Worm (Caenorhabditis elegans) whole organism, L4 larva: ENCODE data around the gene C02F5.10.

Experiments
- D1046.2 ChIP-seq: fragments of 200-800 bp; sonication (Bioruptor generic); IDR thresholded peaks from 2 replicates; pipeline ENCODE4 v1.3.6; 2022; ENCODE audit warnings: missing genetic modification characterization, missing compliant biosample characterization
- F26F4.8 ChIP-seq: fragments of 200-800 bp; sonication (Bioruptor generic); conservative IDR thresholded peaks from 2 replicates; pipeline ENCODE4 v1.3.6; 2022; ENCODE audit warnings: missing genetic modification characterization, missing compliant biosample characterization
- F37D6.2 ChIP-seq: sonication (generic microtip); optimal IDR thresholded peaks from 2 replicates; lab custom pipeline; 2016; ENCODE audit warnings: mild to moderate bottlenecking, missing genetic modification characterization, missing compliant biosample characterization
- F44E2.7 ChIP-seq: fragments of 200-800 bp; sonication (Bioruptor generic); IDR thresholded peaks from 2 replicates; pipeline ENCODE4 v2.1.2; 2022; ENCODE audit warnings: missing genetic modification characterization, missing compliant biosample characterization
- Y48G9A.11 ChIP-seq: fragments of 200-800 bp; sonication (Bioruptor generic); IDR thresholded peaks from 2 replicates; pipeline ENCODE4 v1.3.6; 2022; ENCODE audit warnings: missing genetic modification reagents, missing genetic modification characterization, missing compliant biosample characterization
- aly-2 ChIP-seq: sonication (generic microtip); optimal IDR thresholded peaks from 2 replicates; lab custom pipeline; 2018; ENCODE audit warnings: missing biosample characterization, missing genetic modification characterization
- arid-1 ChIP-seq: fragments of 200-800 bp; sonication (Bioruptor generic); conservative IDR thresholded peaks from 2 replicates; pipeline ENCODE4 v1.3.6; 2022; ENCODE audit warnings: missing genetic modification reagents, missing genetic modification characterization, missing compliant biosample characterization
- attf-4 ChIP-seq: sonication (generic microtip); optimal IDR thresholded peaks from 3 replicates; lab custom pipeline; 2017; ENCODE audit warnings: missing biosample characterization, missing genetic modification characterization
- ceh-20 ChIP-seq: fragments of 200-800 bp; sonication (Bioruptor generic); IDR thresholded peaks from 2 replicates; pipeline ENCODE4 v1.3.6; 2022; ENCODE audit warnings: missing genetic modification reagents, missing genetic modification characterization, missing compliant biosample characterization
- ceh-28 ChIP-seq: fragments of 150-350 bp; optimal IDR thresholded peaks from 2 replicates; lab custom pipeline; 2014; ENCODE audit warnings: missing biosample characterization, missing genetic modification reagents, missing genetic modification characterization
- cey-2 ChIP-seq: sonication (generic microtip); optimal IDR thresholded peaks from 3 replicates; lab custom pipeline; 2017; ENCODE audit warnings: missing genetic modification characterization, mild to moderate bottlenecking, missing compliant biosample characterization, antibody characterized with exemption, borderline replicate concordance; ENCODE audit not compliant: insufficient read depth
- daf-12 ChIP-seq: fragments of 150-350 bp; optimal IDR thresholded peaks from 2 replicates; lab custom pipeline; 2014; ENCODE audit warnings: missing biosample characterization, missing genetic modification reagents, missing genetic modification characterization
- daf-16 ChIP-seq, 3 experiments: sonication (generic microtip); optimal IDR thresholded peaks; 2 replicates each; lab custom pipeline; 2016 to 2017; ENCODE audit warnings: missing genetic modification characterization in 3 of 3, missing genetic modification reagents in 3 of 3, mild to moderate bottlenecking in 2 of 3, missing compliant biosample characterization in 2 of 3, missing biosample characterization in 1 of 3, moderate library complexity in 1 of 3
- daf-8 ChIP-seq: fragments of 200-800 bp; sonication (Bioruptor generic); IDR thresholded peaks from 2 replicates; pipeline ENCODE4 v1.3.6; 2022; ENCODE audit warnings: missing genetic modification characterization, missing compliant biosample characterization
- dmd-6 ChIP-seq: fragments of 200-800 bp; sonication (Bioruptor generic); IDR thresholded peaks from 2 replicates; pipeline ENCODE4 v1.3.6; 2022; ENCODE audit warnings: missing genetic modification reagents, missing genetic modification characterization, missing compliant biosample characterization
- dmd-8 ChIP-seq: fragments of 200-800 bp; sonication (Bioruptor generic); IDR thresholded peaks from 2 replicates; pipeline ENCODE4 v1.3.6; 2022; ENCODE audit warnings: missing genetic modification characterization, missing compliant biosample characterization
- dpl-1 ChIP-seq: fragments of 150-350 bp; optimal IDR thresholded peaks from 2 replicates; lab custom pipeline; 2014; ENCODE audit warnings: missing biosample characterization, missing genetic modification reagents, missing genetic modification characterization
- dve-1 ChIP-seq: sonication (generic microtip); optimal IDR thresholded peaks from 2 replicates; lab custom pipeline; 2017; ENCODE audit warnings: antibody characterized with exemption, mild to moderate bottlenecking, missing genetic modification characterization, missing compliant biosample characterization; ENCODE audit not compliant: insufficient read depth
- egl-27 ChIP-seq: sonication (generic microtip); optimal IDR thresholded peaks from 3 replicates; lab custom pipeline; 2017; ENCODE audit warnings: missing biosample characterization, missing genetic modification reagents, missing genetic modification characterization
- gei-8 ChIP-seq: fragments of 200-800 bp; sonication (Bioruptor generic); optimal IDR thresholded peaks from 2 replicates; lab custom pipeline; 2018; ENCODE audit warnings: mild to moderate bottlenecking, missing genetic modification characterization, missing compliant biosample characterization
- hlh-11 ChIP-seq: fragments of 200-800 bp; sonication (Bioruptor generic); optimal IDR thresholded peaks from 2 replicates; lab custom pipeline; 2018; ENCODE audit warnings: mild to moderate bottlenecking, missing genetic modification characterization, missing compliant biosample characterization
- jun-1 ChIP-seq: fragments of 150-350 bp; optimal IDR thresholded peaks from 2 replicates; lab custom pipeline; 2014; ENCODE audit warnings: missing biosample characterization, missing genetic modification reagents, missing genetic modification characterization
- lin-1 ChIP-seq: fragments of 200-800 bp; sonication (Bioruptor generic); IDR thresholded peaks from 2 replicates; pipeline ENCODE4 v1.3.6; 2022; ENCODE audit warnings: missing genetic modification reagents, missing genetic modification characterization, missing compliant biosample characterization
- lin-13 ChIP-seq: fragments of 150-350 bp; optimal IDR thresholded peaks from 2 replicates; lab custom pipeline; 2014; ENCODE audit warnings: missing biosample characterization, missing genetic modification reagents, missing genetic modification characterization
- lin-38 ChIP-seq: fragments of 200-800 bp; sonication (Bioruptor generic); IDR thresholded peaks from 2 replicates; pipeline ENCODE4 v1.3.6; 2022; ENCODE audit warnings: missing genetic modification reagents, missing genetic modification characterization, missing compliant biosample characterization
- lin-39 ChIP-seq: fragments of 150-350 bp; optimal IDR thresholded peaks from 2 replicates; lab custom pipeline; 2014; ENCODE audit warnings: missing biosample characterization, missing genetic modification reagents, missing genetic modification characterization
- lsy-2 ChIP-seq, 2 experiments: fragments of 150-350 bp in 1 of 2; sonication (generic microtip) in 1 of 2; optimal IDR thresholded peaks; 2 replicates each; lab custom pipeline; 2014 to 2017; ENCODE audit warnings: missing biosample characterization in 2 of 2, missing genetic modification characterization in 2 of 2
- mdl-1 ChIP-seq, 2 experiments: fragments of 150-350 bp in 1 of 2; sonication (generic microtip) in 1 of 2; optimal IDR thresholded peaks; 2 replicates each; lab custom pipeline; 2014 to 2017; ENCODE audit warnings: missing biosample characterization in 2 of 2, missing genetic modification characterization in 2 of 2
- mdt-29 ChIP-seq: fragments of 200-800 bp; sonication (Bioruptor generic); IDR thresholded peaks from 2 replicates; pipeline ENCODE4 v1.3.6; 2022; ENCODE audit warnings: missing genetic modification reagents, missing genetic modification characterization, missing compliant biosample characterization
- mep-1 ChIP-seq: fragments of 150-350 bp; sonication (generic microtip); optimal IDR thresholded peaks from 3 replicates; lab custom pipeline; 2014; ENCODE audit warnings: missing biosample characterization, missing genetic modification characterization
- mes-2 ChIP-seq: sonication (generic microtip); optimal IDR thresholded peaks from 2 replicates; lab custom pipeline; 2016; ENCODE audit warnings: missing genotype, mild to moderate bottlenecking, missing genetic modification characterization, missing compliant biosample characterization; ENCODE audit not compliant: poor library complexity, severe bottlenecking
- nhr-102 ChIP-seq: sonication (generic microtip); optimal IDR thresholded peaks from 2 replicates; lab custom pipeline; 2016; ENCODE audit warnings: mild to moderate bottlenecking, missing genetic modification characterization, moderate library complexity, missing compliant biosample characterization
- nhr-237 ChIP-seq: sonication (generic microtip); optimal IDR thresholded peaks from 2 replicates; lab custom pipeline; 2017; ENCODE audit warnings: missing biosample characterization, missing genetic modification characterization
- nhr-28 ChIP-seq: fragments of 150-350 bp; optimal IDR thresholded peaks from 2 replicates; lab custom pipeline; 2014; ENCODE audit warnings: missing biosample characterization, missing genetic modification characterization
- nhr-42 ChIP-seq: fragments of 200-800 bp; sonication (Bioruptor generic); IDR thresholded peaks from 2 replicates; pipeline ENCODE4 v1.3.6; 2022; ENCODE audit warnings: missing genetic modification characterization, missing compliant biosample characterization
- nhr-76 ChIP-seq: fragments of 150-350 bp; optimal IDR thresholded peaks from 2 replicates; lab custom pipeline; 2014; ENCODE audit warnings: missing biosample characterization, missing genetic modification characterization
- nhr-77 ChIP-seq: fragments of 150-350 bp; optimal IDR thresholded peaks from 2 replicates; lab custom pipeline; 2014; ENCODE audit warnings: missing biosample characterization, missing genetic modification characterization
- rbr-2 ChIP-seq: sonication (generic microtip); optimal IDR thresholded peaks from 2 replicates; lab custom pipeline; 2016; ENCODE audit warnings: missing genotype, missing genetic modification characterization, missing compliant biosample characterization
- tag-97 ChIP-seq: fragments of 200-800 bp; sonication (Bioruptor generic); IDR thresholded peaks from 2 replicates; pipeline ENCODE4 v1.3.6; 2022; ENCODE audit warnings: missing genetic modification characterization, missing compliant biosample characterization
- tra-1 ChIP-seq: fragments of 200-800 bp; sonication (Bioruptor generic); IDR thresholded peaks from 2 replicates; pipeline ENCODE4 v1.3.6; 2022; ENCODE audit warnings: missing genetic modification reagents, missing genetic modification characterization, missing compliant biosample characterization
- unc-130 ChIP-seq: sonication (generic microtip); optimal IDR thresholded peaks from 2 replicates; lab custom pipeline; 2016; ENCODE audit warnings: missing genetic modification reagents, missing genetic modification characterization, missing compliant biosample characterization
- unc-39 ChIP-seq: sonication (generic microtip); optimal IDR thresholded peaks from 2 replicates; lab custom pipeline; 2017; ENCODE audit warnings: missing biosample characterization, missing genetic modification characterization
- zag-1 ChIP-seq: fragments of 150-350 bp; optimal IDR thresholded peaks from 2 replicates; lab custom pipeline; 2014; ENCODE audit warnings: missing biosample characterization, missing genetic modification characterization
- zip-2 ChIP-seq: fragments of 150-350 bp; optimal IDR thresholded peaks from 2 replicates; lab custom pipeline; 2014; ENCODE audit warnings: missing biosample characterization, missing genetic modification characterization

The C02F5.10 gene

ce11 chrIII:8247051-8247450 is 2.2 kb downstream of the C02F5.10 start, which contains the start of gene C02F5.13:
Gene C02F5.13 (plus strand): TSS chrIII:8247351.
- TF ChIP-seq zip-2 (tag; lab: Kevin White, UChicago), result no peak
- TF ChIP-seq D1046.2 (GFP tag; lab: Robert Waterston, UW), result no peak
- TF ChIP-seq dpl-1 (GFP tag; lab: Kevin White, UChicago), result no peak
- TF ChIP-seq nhr-28, result no peak

ce11 chrIII:8245591-8245990 is 3.7 kb downstream of the C02F5.10 start, which contains the start of gene C02F5.3:
Gene C02F5.3 (plus strand): TSS chrIII:8245891.
- TF ChIP-seq dve-1, result no peak
- no peak for TF ChIP-seq dmd-8 (GFP tag; lab: Robert Waterston, UW)
- TF ChIP-seq cey-2 (tag; lab: Kevin White, UChicago), result no peak
- no peak for TF ChIP-seq nhr-42 (GFP tag; lab: Robert Waterston, UW)
- TF ChIP-seq dmd-6 (GFP tag; lab: Robert Waterston, UW), result no peak
- no peak for TF ChIP-seq mdl-1 (tag; optimal IDR thresholded peaks at IDR 0.05; lab: Kevin White, UChicago)
- no peak for TF ChIP-seq ceh-20 (GFP tag; lab: Robert Waterston, UW)
- TF ChIP-seq nhr-76 (tag; lab: Kevin White, UChicago), result no peak
- no peak for TF ChIP-seq lin-13 (GFP tag; lab: Kevin White, UChicago)
- no peak for TF ChIP-seq daf-12 (tag; lab: Kevin White, UChicago)
- no peak for TF ChIP-seq F26F4.8 (GFP tag; lab: Robert Waterston, UW)
- TF ChIP-seq nhr-237, result no peak
- TF ChIP-seq tra-1 (GFP tag; lab: Robert Waterston, UW), result no peak
- TF ChIP-seq lin-1 (GFP tag; lab: Robert Waterston, UW), result no peak
- TF ChIP-seq attf-4, result no peak
- TF ChIP-seq hlh-11, result no peak
- no peak for TF ChIP-seq nhr-102 (tag; lab: Kevin White, UChicago)

ce11 chrIII:8244052-8244451 is 5.2 kb downstream of the C02F5.10 start, which contains the start of the genes pbs-6 and cids-1:
Gene pbs-6 (minus strand): TSS chrIII:8244092.
Gene cids-1 (plus strand): TSS chrIII:8244445.
- TF ChIP-seq lin-38, result 0 out of 2 replicates have a peak, but pooled peaks have one; percentile 14
- peak; percentile 36 for TF ChIP-seq mes-2 (tag; lab: Kevin White, UChicago)
- TF ChIP-seq arid-1 (GFP tag; lab: Robert Waterston, UW), result no peak
- peak in 1 of 2 experiments; percentile 59 for TF ChIP-seq lsy-2 (tag; optimal IDR thresholded peaks at IDR 0.05; lab: Kevin White, UChicago)
- TF ChIP-seq dpl-1 (GFP tag; lab: Kevin White, UChicago), result peak; percentile 26
- TF ChIP-seq, all 104 proteins: peak for 4

ce11 chrIII:8242809-8243208 is 6.5 kb downstream of the C02F5.10 start, which contains the start of gene C02F5.12:
Gene C02F5.12 (minus strand): TSS chrIII:8243029.
- TF ChIP-seq lin-1 (GFP tag; lab: Robert Waterston, UW), result no peak
- TF ChIP-seq zip-2 (tag; lab: Kevin White, UChicago), result no peak
- TF ChIP-seq aly-2 (tag; lab: Kevin White, UChicago), result no peak
- TF ChIP-seq zag-1 (tag; lab: Kevin White, UChicago), result no peak
- no peak for TF ChIP-seq rbr-2 (tag; lab: Kevin White, UChicago)
- no peak for TF ChIP-seq mdt-29 (GFP tag; lab: Robert Waterston, UW)
- no peak for TF ChIP-seq daf-8 (GFP tag; lab: Robert Waterston, UW)
- no peak for TF ChIP-seq nhr-77 (tag; lab: Kevin White, UChicago)
- no peak for TF ChIP-seq egl-27 (tag; lab: Kevin White, UChicago)
- no peak for TF ChIP-seq F44E2.7 (GFP tag; lab: Robert Waterston, UW)
- no peak for TF ChIP-seq nhr-42 (GFP tag; lab: Robert Waterston, UW)
- TF ChIP-seq D1046.2 (GFP tag; lab: Robert Waterston, UW), result no peak
- no peak for TF ChIP-seq jun-1 (tag; lab: Kevin White, UChicago)
- peak; percentile 51 for TF ChIP-seq lin-38
- no peak for TF ChIP-seq F37D6.2 (tag; lab: Kevin White, UChicago)
- no peak for TF ChIP-seq ceh-28 (tag; lab: Kevin White, UChicago)
- TF ChIP-seq lin-39 (tag; lab: Kevin White, UChicago), result no peak
- 0 out of 2 replicates have a peak, but pooled peaks have one; percentile 45 for TF ChIP-seq dmd-8 (GFP tag; lab: Robert Waterston, UW)
- TF ChIP-seq unc-130 (GFP tag; lab: Kevin White, UChicago), result no peak
- no peak for TF ChIP-seq gei-8 (GFP tag; lab: Kevin White, UChicago)
- no peak for TF ChIP-seq Y48G9A.11 (GFP tag; lab: Robert Waterston, UW)
- TF ChIP-seq unc-39 (tag; lab: Kevin White, UChicago), result no peak
- no peak for TF ChIP-seq nhr-102 (tag; lab: Kevin White, UChicago)
- TF ChIP-seq daf-16 (GFP tag; optimal IDR thresholded peaks at IDR 0.05; lab: Kevin White, UChicago), result no peak
- TF ChIP-seq daf-16 (tag; optimal IDR thresholded peaks at IDR 0.05; lab: Kevin White, UChicago), result peak; percentile 39
- 0 out of 2 replicates have a peak, but pooled peaks have one; percentile 32 for TF ChIP-seq arid-1 (GFP tag; lab: Robert Waterston, UW)
- TF ChIP-seq mep-1 (tag; lab: Kevin White, UChicago), result peak; percentile 63
- no peak for TF ChIP-seq tag-97
- no peak for TF ChIP-seq attf-4
- TF ChIP-seq hlh-11, result peak; percentile 64
